Worm (Caenorhabditis elegans) whole organism, early embryonic: ENCODE measurements around the gene M01H9.5.

Experiments used
- B0310.2 ChIP-seq: sonication (generic microtip); optimal IDR thresholded peaks from 2 replicates; lab custom pipeline; 2016; ENCODE audit warnings: mild to moderate bottlenecking, missing genetic modification characterization, missing compliant biosample characterization
- F13C5.2 ChIP-seq: sonication (generic microtip); optimal IDR thresholded peaks from 2 replicates; lab custom pipeline; 2017; ENCODE audit warnings: mild to moderate bottlenecking, missing genetic modification characterization, inconsistent platforms, missing compliant biosample characterization
- aly-1 ChIP-seq: sonication (generic microtip); optimal IDR thresholded peaks from 2 replicates; lab custom pipeline; 2016; ENCODE audit warnings: missing genetic modification characterization, missing compliant biosample characterization
- ama-1 ChIP-seq: fragments of 150-350 bp; optimal IDR thresholded peaks from 2 replicates; lab custom pipeline; 2014
- ceh-13 ChIP-seq: fragments of 200-800 bp; sonication (Bioruptor generic); optimal IDR thresholded peaks from 2 replicates; lab custom pipeline; 2018; ENCODE audit warnings: mild to moderate bottlenecking, missing genetic modification characterization, missing compliant biosample characterization
- ceh-36 ChIP-seq: sonication (generic microtip); optimal IDR thresholded peaks from 2 replicates; lab custom pipeline; 2016; ENCODE audit warnings: missing genetic modification characterization, inconsistent platforms, missing compliant biosample characterization
- ets-7 ChIP-seq: sonication (generic microtip); optimal IDR thresholded peaks from 2 replicates; lab custom pipeline; 2016; ENCODE audit warnings: missing genotype, missing genetic modification characterization, missing compliant biosample characterization
- flt-1 ChIP-seq: fragments of 200-800 bp; sonication (Bioruptor generic); IDR thresholded peaks from 2 replicates; pipeline ENCODE4 v1.3.6; 2022; ENCODE audit warnings: missing genetic modification characterization, missing compliant biosample characterization
- hmbx-1 ChIP-seq: sonication (generic microtip); optimal IDR thresholded peaks from 2 replicates; lab custom pipeline; 2016; ENCODE audit warnings: mild to moderate bottlenecking, missing genetic modification characterization, missing compliant biosample characterization
- hmg-4 ChIP-seq: fragments of 200-800 bp; sonication (Bioruptor generic); optimal IDR thresholded peaks from 2 replicates; lab custom pipeline; 2018; ENCODE audit warnings: mild to moderate bottlenecking, missing genetic modification characterization, missing compliant biosample characterization
- hnd-1 ChIP-seq: sonication (generic microtip); optimal IDR thresholded peaks from 2 replicates; lab custom pipeline; 2016; ENCODE audit warnings: missing genetic modification characterization, missing compliant biosample characterization
- pes-1 ChIP-seq: fragments of 200-800 bp; sonication (Bioruptor generic); IDR thresholded peaks from 2 replicates; pipeline ENCODE4 v1.3.6; 2022; ENCODE audit warnings: missing genetic modification reagents, missing genetic modification characterization, missing compliant biosample characterization
- scrt-1 ChIP-seq: fragments of 200-800 bp; sonication (Bioruptor generic); IDR thresholded peaks from 2 replicates; pipeline ENCODE4 v1.3.6; 2022; ENCODE audit warnings: missing genetic modification characterization, missing compliant biosample characterization
- sea-1 ChIP-seq: fragments of 200-800 bp; sonication (Bioruptor generic); conservative IDR thresholded peaks from 2 replicates; pipeline ENCODE4 v1.3.6; 2022; ENCODE audit warnings: missing genetic modification characterization, missing compliant biosample characterization
- tbx-11 ChIP-seq: fragments of 200-800 bp; sonication (Bioruptor generic); IDR thresholded peaks from 2 replicates; pipeline ENCODE4 v1.3.6; 2022; ENCODE audit warnings: missing genetic modification characterization, missing compliant biosample characterization
- tbx-37 ChIP-seq: fragments of 200-800 bp; sonication (Bioruptor generic); conservative IDR thresholded peaks from 2 replicates; pipeline ENCODE4 v1.3.6; 2022; ENCODE audit warnings: missing genetic modification reagents, missing genetic modification characterization, missing compliant biosample characterization
- tra-4 ChIP-seq: sonication (generic microtip); optimal IDR thresholded peaks from 2 replicates; lab custom pipeline; 2017; ENCODE audit warnings: missing genetic modification characterization, missing compliant biosample characterization

The M01H9.5 gene

ce11 chrIV:4486738-4487137, 21.5 kb downstream of the M01H9.5 start, which contains the start of gene trx-3:
TSS of gene trx-3 (plus strand) at chrIV:4487028.
- TF ChIP-seq sea-1 (GFP tag; lab: Robert Waterston, UW) = no peak
- TF ChIP-seq ceh-36 (tag; lab: Kevin White, UChicago) = no peak
- TF ChIP-seq tbx-11 (GFP tag; lab: Robert Waterston, UW) = no peak
- no peak for TF ChIP-seq B0310.2
- TF ChIP-seq hnd-1 (tag; lab: Kevin White, UChicago) = no peak
- no peak for TF ChIP-seq ama-1 (lab: Kevin White, UChicago)
- no peak for TF ChIP-seq flt-1 (GFP tag; lab: Robert Waterston, UW)
- no peak for TF ChIP-seq pes-1 (GFP tag; lab: Robert Waterston, UW)
- no peak for TF ChIP-seq F13C5.2
- TF ChIP-seq aly-1 (tag; lab: Kevin White, UChicago) = no peak
- TF ChIP-seq hmg-4 (GFP tag; lab: Kevin White, UChicago) = no peak
- TF ChIP-seq scrt-1 (GFP tag; lab: Robert Waterston, UW) = no peak
- TF ChIP-seq tbx-37 = no peak
- no peak for TF ChIP-seq hmbx-1 (tag; lab: Kevin White, UChicago)
- TF ChIP-seq ets-7 = no peak
- TF ChIP-seq ceh-13 (GFP tag; lab: Kevin White, UChicago) = no peak
- no peak for TF ChIP-seq tra-4

DNA sequence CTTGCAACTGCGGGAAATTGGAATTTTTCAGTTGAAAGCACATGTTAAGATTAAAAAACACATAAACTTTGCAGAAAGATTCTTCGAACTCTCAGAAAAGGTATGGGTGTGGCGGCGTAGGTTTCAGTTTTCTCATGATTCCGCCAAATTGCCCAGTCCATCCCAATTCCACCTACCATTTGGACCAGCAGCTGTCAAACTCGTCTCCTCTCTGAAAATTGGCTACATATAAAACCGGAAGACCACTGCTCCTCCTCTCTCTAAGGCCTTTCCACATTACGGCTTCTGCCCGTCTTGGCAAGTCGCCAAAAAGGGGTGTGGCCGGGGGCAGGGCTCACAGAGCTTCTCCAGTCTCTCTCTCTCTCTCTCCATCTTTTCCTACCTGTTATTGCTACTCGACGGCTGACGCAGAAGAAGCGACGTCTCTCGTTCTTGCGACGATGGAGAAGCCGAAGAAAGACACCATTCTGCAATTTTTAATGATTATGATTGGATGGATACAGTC, 24.9 kb downstream of the M01H9.5 start, which contains the start of gene ZK180.7:
ZK180.7 (plus strand) TSS at position 395 of the 505 bp plus-strand sequence.
- no peak for TF ChIP-seq hnd-1 (tag; lab: Kevin White, UChicago)
- no peak for TF ChIP-seq flt-1 (GFP tag; lab: Robert Waterston, UW)
- no peak for TF ChIP-seq hmbx-1 (tag; lab: Kevin White, UChicago)
- no peak for TF ChIP-seq tra-4
- no peak for TF ChIP-seq B0310.2
- TF ChIP-seq F13C5.2 = no peak
- TF ChIP-seq tbx-11 (GFP tag; lab: Robert Waterston, UW) = no peak
- no peak for TF ChIP-seq aly-1 (tag; lab: Kevin White, UChicago)
- no peak for TF ChIP-seq scrt-1 (GFP tag; lab: Robert Waterston, UW)
- TF ChIP-seq tbx-37 = no peak
- TF ChIP-seq sea-1 (GFP tag; lab: Robert Waterston, UW) = no peak
- no peak for TF ChIP-seq ceh-36 (tag; lab: Kevin White, UChicago)
- no peak for TF ChIP-seq ets-7
- TF ChIP-seq ceh-13 (GFP tag; lab: Kevin White, UChicago) = no peak
- no peak for TF ChIP-seq ama-1 (lab: Kevin White, UChicago)
- TF ChIP-seq hmg-4 (GFP tag; lab: Kevin White, UChicago) = no peak

- TF ChIP-seq tbx-37 = no peak
- no peak for TF ChIP-seq hmg-4 (GFP tag; lab: Kevin White, UChicago)
- TF ChIP-seq pes-1 (GFP tag; lab: Robert Waterston, UW) = no peak
- TF ChIP-seq scrt-1 (GFP tag; lab: Robert Waterston, UW) = no peak
- no peak for TF ChIP-seq tra-4
- no peak for TF ChIP-seq aly-1 (tag; lab: Kevin White, UChicago)
- no peak for TF ChIP-seq hmbx-1 (tag; lab: Kevin White, UChicago)
Observed at ce11 chrIV:4505078-4505477, 39.8 kb downstream of the M01H9.5 start.

DNA sequence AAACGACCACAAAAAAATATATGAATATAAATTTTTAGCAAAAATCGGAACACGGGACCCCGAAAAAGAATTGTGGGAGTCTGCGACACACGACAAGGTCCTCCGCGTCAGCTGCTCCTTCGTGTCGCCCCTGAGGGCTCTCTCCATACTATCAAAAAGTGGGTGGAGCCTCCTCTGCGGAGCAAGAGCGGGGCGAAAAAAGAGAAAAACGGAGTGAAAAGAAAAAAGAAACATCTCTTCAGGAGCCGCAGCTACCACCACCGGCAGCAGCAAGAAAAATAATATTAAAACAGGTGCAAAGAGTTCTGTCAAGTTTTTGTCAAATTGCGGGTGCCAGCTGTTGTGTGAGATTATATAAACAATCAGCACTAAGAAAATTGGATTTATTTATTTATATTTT, 41.4 kb downstream of the M01H9.5 start, which contains the start of gene gbb-2:
gbb-2 (minus strand) TSS at position 112 of the 400 bp plus-strand sequence.
- TF ChIP-seq pes-1 (GFP tag; lab: Robert Waterston, UW) (no peak), F13C5.2 (no peak), ceh-36 (tag; lab: Kevin White, UChicago) (no peak), aly-1 (tag; lab: Kevin White, UChicago) (no peak), B0310.2 (no peak), scrt-1 (GFP tag; lab: Robert Waterston, UW) (no peak), tra-4 (no peak), hnd-1 (tag; lab: Kevin White, UChicago) (no peak), ets-7 (no peak), ceh-13 (GFP tag; lab: Kevin White, UChicago) (no peak), tbx-37 (no peak), tbx-11 (GFP tag; lab: Robert Waterston, UW) (no peak), ama-1 (lab: Kevin White, UChicago) (no peak), hmbx-1 (tag; lab: Kevin White, UChicago) (no peak), flt-1 (GFP tag; lab: Robert Waterston, UW) (no peak), hmg-4 (GFP tag; lab: Kevin White, UChicago) (no peak), sea-1 (GFP tag; lab: Robert Waterston, UW) (no peak)

- no peak for TF ChIP-seq tbx-11 (GFP tag; lab: Robert Waterston, UW)
- TF ChIP-seq hmg-4 (GFP tag; lab: Kevin White, UChicago) = no peak
- TF ChIP-seq hnd-1 (tag; lab: Kevin White, UChicago) = no peak
- TF ChIP-seq ceh-13 (GFP tag; lab: Kevin White, UChicago) = no peak
- TF ChIP-seq flt-1 (GFP tag; lab: Robert Waterston, UW) = no peak
- TF ChIP-seq pes-1 (GFP tag; lab: Robert Waterston, UW) = no peak
- TF ChIP-seq tra-4 = no peak
- TF ChIP-seq F13C5.2 = no peak
- no peak for TF ChIP-seq hmbx-1 (tag; lab: Kevin White, UChicago)
- TF ChIP-seq tbx-37 = no peak
- TF ChIP-seq B0310.2 = no peak
- TF ChIP-seq scrt-1 (GFP tag; lab: Robert Waterston, UW) = no peak
- TF ChIP-seq ceh-36 (tag; lab: Kevin White, UChicago) = no peak
- no peak for TF ChIP-seq ets-7
- TF ChIP-seq ama-1 (lab: Kevin White, UChicago) = no peak
- no peak for TF ChIP-seq sea-1 (GFP tag; lab: Robert Waterston, UW)
- TF ChIP-seq aly-1 (tag; lab: Kevin White, UChicago) = no peak
Observed at ce11 chrIV:4511259-4511890, 46.1 kb downstream of the M01H9.5 start, which contains the start of the genes rfth-1 and ZK180.8. TSS of gene rfth-1 (minus strand) at chrIV:4511309. TSS of gene ZK180.8 (minus strand) at chrIV:4511724.

ce11 chrIV:4513269-4513819, 48.1 kb downstream of the M01H9.5 start, which contains the start of gene sar-1:
TSS of gene sar-1 (minus strand) at chrIV:4513319.
- TF ChIP-seq tbx-37 = 0 out of 2 replicates have a peak, but pooled peaks have one; percentile 15
- peak; percentile 35; the same call in 1 of the 2 replicates for TF ChIP-seq flt-1 (GFP tag; lab: Robert Waterston, UW)
- no peak for TF ChIP-seq pes-1 (GFP tag; lab: Robert Waterston, UW)
- peak; percentile 46 for TF ChIP-seq hmg-4 (GFP tag; lab: Kevin White, UChicago)
- TF ChIP-seq F13C5.2 = peak; percentile 6
- no peak for TF ChIP-seq ceh-36 (tag; lab: Kevin White, UChicago)
- TF ChIP-seq hmbx-1 (tag; lab: Kevin White, UChicago) = no peak
